Worm (Caenorhabditis elegans) whole organism, mixed stage, embryonic: ENCODE results near the gene oac-40.

ENCODE experiments used
- cnd-1 ChIP-seq: fragments of 200-800 bp; sonication (Bioruptor generic); optimal IDR thresholded peaks from 2 replicates; lab custom pipeline; 2018; ENCODE audit warnings: mild to moderate bottlenecking, missing genetic modification characterization, missing compliant biosample characterization
- nhr-28 ChIP-seq: fragments of 150-350 bp; optimal IDR thresholded peaks from 2 replicates; lab custom pipeline; 2014; ENCODE audit warnings: missing biosample characterization, missing genetic modification characterization
- pha-4 ChIP-seq: fragments of 150-350 bp; optimal IDR thresholded peaks from 2 replicates; lab custom pipeline; 2018; ENCODE audit warnings: missing biosample characterization, missing genetic modification reagents, missing genetic modification characterization
- sptf-1 ChIP-seq: sonication (generic microtip); optimal IDR thresholded peaks from 2 replicates; lab custom pipeline; 2017; ENCODE audit warnings: mild to moderate bottlenecking, missing genetic modification characterization, moderate library complexity, missing compliant biosample characterization
- unc-39 ChIP-seq: fragments of 150-350 bp; optimal IDR thresholded peaks from 2 replicates; lab custom pipeline; 2014; ENCODE audit warnings: missing biosample characterization, missing genetic modification characterization

- TF ChIP-seq nhr-28 (tag; lab: Kevin White, UChicago) = no peak
- no peak for TF ChIP-seq unc-39 (tag; lab: Kevin White, UChicago)
- TF ChIP-seq pha-4 (tag; lab: Kevin White, UChicago) = no peak
- TF ChIP-seq cnd-1 = no peak
- TF ChIP-seq sptf-1 = no peak
Measured at ce11 chrV:9009175-9009574, 7.4 kb upstream of the oac-40 start, which contains the start of gene srx-2.
